1 fruit fly cellular context compared by ENCODE assay signal in genomic region chr2L:430820-431628, dm6.
TF ChIP-seq lines count a peak whose summit lies in the region.

ex (plus strand) TSS chr2L:431227.

TF ChIP-seq in whole organism, embryonic, 481 proteins besides CTCF, POLR2A, EP300 and RAD21 (continued from another document):
- TF ChIP-seq odd (GFP tag; optimal IDR thresholded peaks at IDR 0.05; lab: Kevin White, UChicago), result peak; percentile 85
- TF ChIP-seq C15 (GFP tag; IDR thresholded peaks at IDR 0.05; lab: Robert Waterston, UW), result no peak
- peak; percentile 55 for TF ChIP-seq CG12104 (GFP tag; optimal IDR thresholded peaks at IDR 0.05; lab: Kevin White, UChicago)
- TF ChIP-seq danr (GFP tag; IDR thresholded peaks at IDR 0.05; lab: Robert Waterston, UW), result no peak; the same call in 1 of the 2 replicates
- TF ChIP-seq ken (GFP tag; IDR thresholded peaks at IDR 0.05; lab: Robert Waterston, UW), result 0 out of 3 replicates have a peak, but pooled peaks have one; percentile 44
- no peak for TF ChIP-seq mam (GFP tag; optimal IDR thresholded peaks at IDR 0.05; lab: Kevin White, UChicago)
- TF ChIP-seq CG34422 (GFP tag; IDR thresholded peaks at IDR 0.05; lab: Robert Waterston, UW), result no peak
- TF ChIP-seq CG12071 (GFP tag; optimal IDR thresholded peaks at IDR 0.05; lab: Kevin White, UChicago), result peak; percentile 87
- no peak for TF ChIP-seq CG15073 (GFP tag; optimal IDR thresholded peaks at IDR 0.05; lab: Kevin White, UChicago)
- TF ChIP-seq CoRest (tag; optimal IDR thresholded peaks at IDR 0.05; lab: Kevin White, UChicago), result peak; percentile 41
- peak; percentile 57 for TF ChIP-seq CG6254 (GFP tag; optimal IDR thresholded peaks at IDR 0.05; lab: Kevin White, UChicago)
- TF ChIP-seq CG7928 (GFP tag; optimal IDR thresholded peaks at IDR 0.05; lab: Kevin White, UChicago), result peak; percentile 8
- no peak for TF ChIP-seq CG3995 (GFP tag; optimal IDR thresholded peaks at IDR 0.05; lab: Kevin White, UChicago)
- TF ChIP-seq Hey (tag; optimal IDR thresholded peaks at IDR 0.05; lab: Kevin White, UChicago), result peak; percentile 73
- TF ChIP-seq CG9437 (GFP tag; optimal IDR thresholded peaks at IDR 0.05; lab: Kevin White, UChicago), result no peak
- no peak for TF ChIP-seq gfzf (GFP tag; optimal IDR thresholded peaks at IDR 0.05; lab: Kevin White, UChicago)
- TF ChIP-seq fu2 (GFP tag; optimal IDR thresholded peaks at IDR 0.05; lab: Kevin White, UChicago), result no peak
- no peak for TF ChIP-seq Ets65A (GFP tag; lab: Kevin White, UChicago)
- peak; percentile 53 for TF ChIP-seq eyg (GFP tag; optimal IDR thresholded peaks at IDR 0.05; lab: Kevin White, UChicago)
- no peak for TF ChIP-seq crc (GFP tag; optimal IDR thresholded peaks at IDR 0.05; lab: Kevin White, UChicago)
- TF ChIP-seq CG17385 (GFP tag; optimal IDR thresholded peaks at IDR 0.05; lab: Kevin White, UChicago), result peak; percentile 52
- TF ChIP-seq CG4707 (GFP tag; optimal IDR thresholded peaks at IDR 0.05; lab: Kevin White, UChicago), result peak; percentile 80
- TF ChIP-seq gce (GFP tag; IDR thresholded peaks at IDR 0.05; lab: Robert Waterston, UW), result peak; percentile 58; the same call in 1 of the 3 replicates
- TF ChIP-seq PHDP (tag; optimal IDR thresholded peaks at IDR 0.05; lab: Kevin White, UChicago), result peak; percentile 75
- TF ChIP-seq mld (GFP tag; IDR thresholded peaks at IDR 0.05; lab: Robert Waterston, UW; ENCODE audit: partially characterized antibody), result no peak
- TF ChIP-seq fd3F (GFP tag; optimal IDR thresholded peaks at IDR 0.05; lab: Kevin White, UChicago), result peak; percentile 20
- TF ChIP-seq sima (GFP tag; optimal IDR thresholded peaks at IDR 0.05; lab: Kevin White, UChicago), result no peak
- no peak for TF ChIP-seq Ptx1 (GFP tag; IDR thresholded peaks at IDR 0.05; lab: Robert Waterston, UW)
- TF ChIP-seq stwl (tag; optimal IDR thresholded peaks at IDR 0.05; lab: Kevin White, UChicago), result no peak
- peak; percentile 71 for TF ChIP-seq CG17912 (GFP tag; optimal IDR thresholded peaks at IDR 0.05; lab: Kevin White, UChicago)
- peak; percentile 73 for TF ChIP-seq vvl (GFP tag; IDR thresholded peaks at IDR 0.05; lab: Robert Waterston, UW)
- no peak for TF ChIP-seq CG11560 (tag; IDR thresholded peaks at IDR 0.05; lab: Robert Waterston, UW)
- TF ChIP-seq CG18599 (GFP tag; optimal IDR thresholded peaks at IDR 0.05; lab: Kevin White, UChicago), result peak; percentile 68
- peak; percentile 29; the same call in 1 of the 3 replicates for TF ChIP-seq CG14050 (GFP tag; IDR thresholded peaks at IDR 0.05; lab: Robert Waterston, UW)
- TF ChIP-seq lab (GFP tag; optimal IDR thresholded peaks at IDR 0.05; lab: Kevin White, UChicago), result peak; percentile 84
- peak; percentile 21 for TF ChIP-seq Hsf (GFP tag; optimal IDR thresholded peaks at IDR 0.05; lab: Kevin White, UChicago)
- no peak for TF ChIP-seq prd (optimal IDR thresholded peaks at IDR 0.05; lab: Kevin White, UChicago)
- no peak for TF ChIP-seq prd (GFP tag; IDR thresholded peaks at IDR 0.05; lab: Robert Waterston, UW)
- peak; percentile 98 for TF ChIP-seq CG4360 (GFP tag; IDR thresholded peaks at IDR 0.05; lab: Robert Waterston, UW)
- no peak for TF ChIP-seq CG4820 (GFP tag; optimal IDR thresholded peaks at IDR 0.05; lab: Kevin White, UChicago)
- peak; percentile 7 to 13 for TF ChIP-seq Hr51 (GFP tag; optimal IDR thresholded peaks at IDR 0.05; lab: Kevin White, UChicago)
- TF ChIP-seq CG30020 (tag; optimal IDR thresholded peaks at IDR 0.05; lab: Kevin White, UChicago), result no peak
- peak; percentile 74 for TF ChIP-seq schlank (tag; optimal IDR thresholded peaks at IDR 0.05; lab: Kevin White, UChicago)
- TF ChIP-seq nau (GFP tag; optimal IDR thresholded peaks at IDR 0.05; lab: Kevin White, UChicago), result peak; percentile 58
- no peak for TF ChIP-seq ab (GFP tag; optimal IDR thresholded peaks at IDR 0.05; lab: Kevin White, UChicago)
- TF ChIP-seq CG2875 (GFP tag; optimal IDR thresholded peaks at IDR 0.05; lab: Kevin White, UChicago), result peak; percentile 80
- TF ChIP-seq cato (GFP tag; optimal IDR thresholded peaks at IDR 0.05; lab: Kevin White, UChicago; ENCODE audit: borderline replicate concordance), result no peak
- peak; percentile 62 for TF ChIP-seq CG33557 (GFP tag; optimal IDR thresholded peaks at IDR 0.05; lab: Kevin White, UChicago)
- TF ChIP-seq CG14965 (GFP tag; optimal IDR thresholded peaks at IDR 0.05; lab: Kevin White, UChicago; ENCODE audit: borderline replicate concordance), result peak; percentile 14
- TF ChIP-seq CG4328 (GFP tag; optimal IDR thresholded peaks at IDR 0.05; lab: Kevin White, UChicago), result peak; percentile 74
- TF ChIP-seq BtbVII (GFP tag; optimal IDR thresholded peaks at IDR 0.05; lab: Kevin White, UChicago), result peak; percentile 75
- peak; percentile 19; the same call in 1 of the 2 replicates for TF ChIP-seq E2f1 (GFP tag; IDR thresholded peaks at IDR 0.05; lab: Robert Waterston, UW)
- no peak for TF ChIP-seq Taf1 (GFP tag; IDR thresholded peaks at IDR 0.05; lab: Robert Waterston, UW)
- no peak for TF ChIP-seq ttk (GFP tag; IDR thresholded peaks at IDR 0.05; lab: Robert Waterston, UW)
- peak; percentile 52; the same call in 2 of the 3 replicates for TF ChIP-seq zen2 (GFP tag; IDR thresholded peaks at IDR 0.05; lab: Robert Waterston, UW; ENCODE audit: partially characterized antibody)
- peak; percentile 30 for TF ChIP-seq trem (tag; optimal IDR thresholded peaks at IDR 0.05; lab: Kevin White, UChicago)
- no peak for TF ChIP-seq CG2199 (GFP tag; IDR thresholded peaks at IDR 0.05; lab: Robert Waterston, UW)
- no peak for TF ChIP-seq CG18476 (GFP tag; optimal IDR thresholded peaks at IDR 0.05; lab: Kevin White, UChicago)
- TF ChIP-seq peb (GFP tag; IDR thresholded peaks at IDR 0.05; lab: Robert Waterston, UW), result no peak
- TF ChIP-seq Dfd (GFP tag; optimal IDR thresholded peaks at IDR 0.05; lab: Kevin White, UChicago), result no peak
- TF ChIP-seq ato (GFP tag; IDR thresholded peaks at IDR 0.05; lab: Robert Waterston, UW; ENCODE audit: partially characterized antibody), result peak; percentile 48; the same call in 1 of the 2 replicates
- no peak for TF ChIP-seq tin (GFP tag; optimal IDR thresholded peaks at IDR 0.05; lab: Kevin White, UChicago)
- peak; percentile 65 for TF ChIP-seq CG17829 (tag; optimal IDR thresholded peaks at IDR 0.05; lab: Kevin White, UChicago)
- TF ChIP-seq bsh (GFP tag; optimal IDR thresholded peaks at IDR 0.05; lab: Kevin White, UChicago), result peak; percentile 63 to 66
- peak; percentile 30 for TF ChIP-seq D19A (tag; optimal IDR thresholded peaks at IDR 0.05; lab: Kevin White, UChicago)
- peak; percentile 16; the same call in 1 of the 3 replicates for TF ChIP-seq otp (GFP tag; IDR thresholded peaks at IDR 0.05; lab: Robert Waterston, UW)
- TF ChIP-seq NFAT (GFP tag; IDR thresholded peaks at IDR 0.05; lab: Robert Waterston, UW), result no peak
- TF ChIP-seq CG9727 (GFP tag; optimal IDR thresholded peaks at IDR 0.05; lab: Kevin White, UChicago), result peak; percentile 50
- TF ChIP-seq Neu2 (GFP tag; optimal IDR thresholded peaks at IDR 0.05; lab: Kevin White, UChicago; ENCODE audit: borderline replicate concordance), result no peak
- no peak for TF ChIP-seq Poxn (GFP tag; IDR thresholded peaks at IDR 0.05; lab: Robert Waterston, UW)
- TF ChIP-seq pb (GFP tag; optimal IDR thresholded peaks at IDR 0.05; lab: Kevin White, UChicago), result peak; percentile 30
- peak; percentile 69 for TF ChIP-seq CG5180 (GFP tag; optimal IDR thresholded peaks at IDR 0.05; lab: Kevin White, UChicago)
- TF ChIP-seq gsb-n (tag; optimal IDR thresholded peaks at IDR 0.05; lab: Kevin White, UChicago), result peak; percentile 38
- TF ChIP-seq cg (GFP tag; optimal IDR thresholded peaks at IDR 0.05; lab: Kevin White, UChicago), result peak; percentile 59
- peak; percentile 59; the same call in 1 of the 3 replicates for TF ChIP-seq CG11695 (GFP tag; IDR thresholded peaks at IDR 0.05; lab: Robert Waterston, UW)
- no peak for TF ChIP-seq CG11093 (GFP tag; IDR thresholded peaks at IDR 0.05; lab: Robert Waterston, UW)
- no peak for TF ChIP-seq CG16779 (GFP tag; IDR thresholded peaks at IDR 0.05; lab: Robert Waterston, UW)
- no peak for TF ChIP-seq CG12942 (GFP tag; optimal IDR thresholded peaks at IDR 0.05; lab: Kevin White, UChicago)
- TF ChIP-seq CG12155 (GFP tag; optimal IDR thresholded peaks at IDR 0.05; lab: Kevin White, UChicago), result no peak
- TF ChIP-seq CG1529 (GFP tag; optimal IDR thresholded peaks at IDR 0.05; lab: Kevin White, UChicago), result peak; percentile 62
- peak; percentile 38 for TF ChIP-seq grau (tag; optimal IDR thresholded peaks at IDR 0.05; lab: Kevin White, UChicago)
- peak; percentile 13 for TF ChIP-seq NK7.1 (GFP tag; optimal IDR thresholded peaks at IDR 0.05; lab: Kevin White, UChicago)
- TF ChIP-seq Stat92E (GFP tag; optimal IDR thresholded peaks at IDR 0.05; lab: Kevin White, UChicago), result peak in 1 of 3 experiments; percentile 10
- peak; percentile 22 for TF ChIP-seq CG1603 (tag; optimal IDR thresholded peaks at IDR 0.05; lab: Kevin White, UChicago)
- peak; percentile 17; the same call in 1 of the 2 replicates for TF ChIP-seq CG11696 (GFP tag; IDR thresholded peaks at IDR 0.05; lab: Robert Waterston, UW)
- TF ChIP-seq pfk (GFP tag; optimal IDR thresholded peaks at IDR 0.05; lab: Kevin White, UChicago), result peak; percentile 66
- no peak for TF ChIP-seq Dad (GFP tag; optimal IDR thresholded peaks at IDR 0.05; lab: Kevin White, UChicago)
- peak; percentile 48 for TF ChIP-seq Fer2 (tag; optimal IDR thresholded peaks at IDR 0.05; lab: Kevin White, UChicago)
- peak; percentile 9 for TF ChIP-seq Spps (tag; optimal IDR thresholded peaks at IDR 0.05; lab: Kevin White, UChicago)
- peak; percentile 23 for TF ChIP-seq CG8281 (tag; optimal IDR thresholded peaks at IDR 0.05; lab: Kevin White, UChicago)
- peak; percentile 62 for TF ChIP-seq Vsx1 (GFP tag; optimal IDR thresholded peaks at IDR 0.05; lab: Kevin White, UChicago)
- peak; percentile 66 for TF ChIP-seq lbe (GFP tag; optimal IDR thresholded peaks at IDR 0.05; lab: Kevin White, UChicago)
- TF ChIP-seq exex (tag; optimal IDR thresholded peaks at IDR 0.05; lab: Kevin White, UChicago), result peak; percentile 14
- TF ChIP-seq zen (tag; optimal IDR thresholded peaks at IDR 0.05; lab: Kevin White, UChicago), result no peak
- TF ChIP-seq Fer3 (tag; optimal IDR thresholded peaks at IDR 0.05; lab: Kevin White, UChicago), result peak; percentile 54
